Worm (Caenorhabditis elegans) whole organism, late embryonic: ENCODE measurements around the gene sru-45.

ENCODE experiments used
- C08G9.2 ChIP-seq: sonication (generic microtip); optimal IDR thresholded peaks from 2 replicates; lab custom pipeline; 2016; ENCODE audit warnings: mild to moderate bottlenecking, missing genetic modification characterization, moderate library complexity, missing compliant biosample characterization
- F13H6.1 ChIP-seq: sonication (generic microtip); optimal IDR thresholded peaks from 2 replicates; lab custom pipeline; 2016; ENCODE audit warnings: missing genetic modification characterization, missing compliant biosample characterization
- K02D7.2 ChIP-seq: sonication (generic microtip); optimal IDR thresholded peaks from 2 replicates; lab custom pipeline; 2017; ENCODE audit warnings: mild to moderate bottlenecking, missing genetic modification characterization, missing compliant biosample characterization
- T23F11.4 ChIP-seq: fragments of 200-800 bp; sonication (Bioruptor generic); optimal IDR thresholded peaks from 2 replicates; lab custom pipeline; 2018; ENCODE audit warnings: mild to moderate bottlenecking, missing genetic modification characterization, missing compliant biosample characterization
- ceh-14 ChIP-seq: sonication (generic microtip); optimal IDR thresholded peaks from 2 replicates; lab custom pipeline; 2016; ENCODE audit warnings: missing genotype, missing genetic modification characterization, missing compliant biosample characterization
- ceh-18 ChIP-seq: sonication (generic microtip); optimal IDR thresholded peaks from 2 replicates; lab custom pipeline; 2016; ENCODE audit warnings: missing genetic modification characterization, missing compliant biosample characterization
- ceh-2 ChIP-seq: sonication (generic microtip); optimal IDR thresholded peaks from 2 replicates; lab custom pipeline; 2016; ENCODE audit warnings: missing genotype, missing genetic modification characterization, missing compliant biosample characterization
- ceh-22 ChIP-seq: sonication (generic microtip); optimal IDR thresholded peaks from 2 replicates; lab custom pipeline; 2017; ENCODE audit warnings: missing biosample characterization, missing genetic modification characterization
- ceh-24 ChIP-seq: sonication (generic microtip); optimal IDR thresholded peaks from 2 replicates; lab custom pipeline; 2016; ENCODE audit warnings: mild to moderate bottlenecking, missing genetic modification characterization, missing compliant biosample characterization
- ceh-31 ChIP-seq: sonication (generic microtip); optimal IDR thresholded peaks from 2 replicates; lab custom pipeline; 2016; ENCODE audit warnings: missing genetic modification characterization, missing compliant biosample characterization
- ceh-34 ChIP-seq: sonication (generic microtip); optimal IDR thresholded peaks from 2 replicates; lab custom pipeline; 2016; ENCODE audit warnings: mild to moderate bottlenecking, missing genetic modification characterization, missing compliant biosample characterization
- ceh-45 ChIP-seq: fragments of 200-800 bp; sonication (Bioruptor generic); IDR thresholded peaks from 2 replicates; pipeline ENCODE4 v1.3.6; 2022; ENCODE audit warnings: missing genetic modification reagents, missing genetic modification characterization, missing compliant biosample characterization
- ceh-48 ChIP-seq: sonication (generic microtip); optimal IDR thresholded peaks from 2 replicates; lab custom pipeline; 2016; ENCODE audit warnings: missing genetic modification characterization, inconsistent platforms, missing compliant biosample characterization
- ceh-9 ChIP-seq: sonication (generic microtip); optimal IDR thresholded peaks from 2 replicates; lab custom pipeline; 2016; ENCODE audit warnings: mild to moderate bottlenecking, missing genetic modification characterization, inconsistent platforms, missing compliant biosample characterization
- dmd-4 ChIP-seq: sonication (generic microtip); optimal IDR thresholded peaks from 2 replicates; lab custom pipeline; 2016; ENCODE audit warnings: borderline replicate concordance, missing genetic modification characterization, missing compliant biosample characterization
- dve-1 ChIP-seq: sonication (generic microtip); optimal IDR thresholded peaks from 2 replicates; lab custom pipeline; 2017; ENCODE audit warnings: antibody characterized with exemption, mild to moderate bottlenecking, missing genetic modification characterization, missing compliant biosample characterization
- elt-4 ChIP-seq: sonication (generic microtip); optimal IDR thresholded peaks from 2 replicates; lab custom pipeline; 2016; ENCODE audit warnings: missing genetic modification characterization, missing compliant biosample characterization
- ets-4 ChIP-seq: sonication (generic microtip); optimal IDR thresholded peaks from 2 replicates; lab custom pipeline; 2016; ENCODE audit warnings: missing genetic modification characterization, missing compliant biosample characterization
- fax-1 ChIP-seq: sonication (generic microtip); optimal IDR thresholded peaks from 2 replicates; lab custom pipeline; 2016; ENCODE audit warnings: missing genotype, missing genetic modification characterization, missing compliant biosample characterization
- fkh-10 ChIP-seq: fragments of 150-350 bp; optimal IDR thresholded peaks from 2 replicates; lab custom pipeline; 2014; ENCODE audit warnings: missing biosample characterization, missing genetic modification reagents, missing genetic modification characterization
- fkh-6 ChIP-seq: sonication (generic microtip); optimal IDR thresholded peaks from 2 replicates; lab custom pipeline; 2016; ENCODE audit warnings: missing genetic modification characterization, missing compliant biosample characterization
- hlh-13 ChIP-seq: fragments of 200-800 bp; sonication (Bioruptor generic); optimal IDR thresholded peaks from 2 replicates; lab custom pipeline; 2018; ENCODE audit warnings: mild to moderate bottlenecking, missing genetic modification characterization, missing compliant biosample characterization
- hlh-15 ChIP-seq: sonication (generic microtip); optimal IDR thresholded peaks from 2 replicates; lab custom pipeline; 2016; ENCODE audit warnings: missing genetic modification characterization, missing compliant biosample characterization
- hlh-6 ChIP-seq: sonication (generic microtip); optimal IDR thresholded peaks from 2 replicates; lab custom pipeline; 2016; ENCODE audit warnings: missing genotype, missing genetic modification characterization, missing compliant biosample characterization
- hlh-8 ChIP-seq: sonication (generic microtip); optimal IDR thresholded peaks from 2 replicates; lab custom pipeline; 2016; ENCODE audit warnings: missing genotype, missing genetic modification characterization, missing compliant biosample characterization
- lin-11 ChIP-seq: fragments of 200-800 bp; sonication (Bioruptor generic); optimal IDR thresholded peaks from 2 replicates; lab custom pipeline; 2018; ENCODE audit warnings: mild to moderate bottlenecking, missing genetic modification characterization, missing compliant biosample characterization
- mec-3 ChIP-seq: sonication (generic microtip); optimal IDR thresholded peaks from 2 replicates; lab custom pipeline; 2016; ENCODE audit warnings: borderline replicate concordance, missing genetic modification characterization, missing compliant biosample characterization
- nfya-1 ChIP-seq: sonication (generic microtip); optimal IDR thresholded peaks from 2 replicates; lab custom pipeline; 2017; ENCODE audit warnings: missing genetic modification characterization, mild to moderate bottlenecking, missing compliant biosample characterization, antibody characterized with exemption, moderate library complexity
- nhr-232 ChIP-seq: sonication (generic microtip); optimal IDR thresholded peaks from 2 replicates; lab custom pipeline; 2016; ENCODE audit warnings: missing genetic modification characterization, missing compliant biosample characterization
- odd-2 ChIP-seq: sonication (generic microtip); optimal IDR thresholded peaks from 2 replicates; lab custom pipeline; 2017; ENCODE audit warnings: antibody characterized with exemption, mild to moderate bottlenecking, missing genetic modification characterization, missing compliant biosample characterization
- pag-3 ChIP-seq: sonication (generic microtip); optimal IDR thresholded peaks from 2 replicates; lab custom pipeline; 2016; ENCODE audit warnings: missing compliant biosample characterization, missing genetic modification characterization, borderline replicate concordance
- pax-1 ChIP-seq: fragments of 150-350 bp; optimal IDR thresholded peaks from 2 replicates; lab custom pipeline; 2014; ENCODE audit warnings: missing biosample characterization, missing genetic modification characterization
- pha-2 ChIP-seq: sonication (generic microtip); optimal IDR thresholded peaks from 2 replicates; lab custom pipeline; 2017; ENCODE audit warnings: mild to moderate bottlenecking, missing genetic modification characterization, missing compliant biosample characterization
- pha-4 ChIP-seq: fragments of 150-350 bp; optimal IDR thresholded peaks from 2 replicates; lab custom pipeline; 2018; ENCODE audit warnings: missing biosample characterization, missing genetic modification reagents, missing genetic modification characterization
- ref-2 ChIP-seq: sonication (generic microtip); optimal IDR thresholded peaks from 2 replicates; lab custom pipeline; 2016; ENCODE audit warnings: missing genetic modification characterization, missing compliant biosample characterization
- rnt-1 ChIP-seq: sonication (generic microtip); optimal IDR thresholded peaks from 2 replicates; lab custom pipeline; 2016; ENCODE audit warnings: missing genetic modification characterization, missing compliant biosample characterization
- sdc-2 ChIP-seq: sonication (generic microtip); optimal IDR thresholded peaks from 2 replicates; lab custom pipeline; 2016; ENCODE audit warnings: missing genotype, missing genetic modification characterization, missing compliant biosample characterization
- tbx-7 ChIP-seq: sonication (generic microtip); optimal IDR thresholded peaks from 2 replicates; lab custom pipeline; 2016; ENCODE audit warnings: missing genotype, missing genetic modification characterization, missing compliant biosample characterization
- unc-3 ChIP-seq, 2 experiments: fragments of 200-800 bp in 1 of 2; sonication (Bioruptor generic) in 1 of 2; sonication (generic microtip) in 1 of 2; conservative IDR thresholded peaks in 1 of 2; optimal IDR thresholded peaks in 1 of 2; 2 replicates each; pipeline versions ENCODE4 v1.3.6 to Lab custom; 2016 to 2022; ENCODE audit warnings: missing compliant biosample characterization in 2 of 2, missing genetic modification characterization in 2 of 2, missing genetic modification reagents in 1 of 2
- unc-42 ChIP-seq: sonication (generic microtip); optimal IDR thresholded peaks from 2 replicates; lab custom pipeline; 2016; ENCODE audit warnings: missing genotype, missing genetic modification characterization, missing compliant biosample characterization
- unc-86 ChIP-seq: sonication (generic microtip); optimal IDR thresholded peaks from 2 replicates; lab custom pipeline; 2016; ENCODE audit warnings: missing genetic modification characterization, missing compliant biosample characterization

The sru-45 gene

DNA sequence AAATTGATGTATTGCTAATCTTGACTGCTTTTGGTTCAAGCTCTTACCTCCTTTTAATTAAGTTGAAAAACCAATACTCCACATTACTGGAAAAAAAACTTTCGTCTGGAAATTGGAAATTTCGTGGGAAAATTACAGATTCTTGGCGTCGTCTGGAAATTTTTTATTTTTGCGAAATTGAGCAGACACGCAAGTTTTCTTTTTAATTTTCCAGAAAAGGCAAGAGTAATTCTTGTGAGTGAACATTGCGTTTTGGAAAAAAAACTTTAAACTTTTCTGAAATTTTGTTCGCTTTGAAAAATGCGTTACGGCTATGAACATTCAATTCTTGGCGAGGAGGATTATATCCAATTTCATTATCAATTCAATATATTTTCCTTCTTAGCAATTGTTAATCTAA, at the start of gene sru-45:
Gene sru-45 (plus strand): TSS at position 301 of the 400 bp plus-strand sequence.
- TF ChIP-seq unc-86 (no peak), pax-1 (no peak), hlh-15 (tag; lab: Kevin White, UChicago) (no peak), ceh-34 (tag; lab: Kevin White, UChicago) (no peak), rnt-1 (tag; lab: Kevin White, UChicago) (no peak), ceh-45 (GFP tag; lab: Robert Waterston, UW) (no peak), nhr-232 (tag; lab: Kevin White, UChicago) (no peak), nfya-1 (tag; lab: Kevin White, UChicago) (no peak)

DNA sequence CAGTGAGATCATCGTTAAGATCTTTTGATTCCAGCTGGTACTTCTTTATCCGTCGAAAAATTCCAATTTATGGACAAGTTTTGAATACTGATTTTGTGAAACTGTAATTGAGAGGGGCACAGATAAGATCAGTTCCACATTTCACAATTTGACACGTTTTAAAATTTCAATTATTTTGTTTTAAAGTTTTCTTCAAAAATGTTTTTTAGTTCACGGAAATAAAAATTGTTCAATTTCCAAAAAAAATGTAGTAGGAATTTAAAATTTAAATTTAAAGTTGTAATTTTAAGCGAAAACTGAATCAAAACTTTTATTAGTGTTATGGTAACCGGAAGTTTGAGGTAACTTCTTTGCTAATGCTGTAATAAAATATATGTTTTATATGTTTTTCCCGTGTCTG, 48.1 kb upstream of the sru-45 start, which contains the start of gene F36D3.4:
Gene F36D3.4 (minus strand): TSS at position 101 of the 400 bp plus-strand sequence.
- TF ChIP-seq ceh-24 (tag; lab: Kevin White, UChicago) = no peak
- TF ChIP-seq hlh-15 (tag; lab: Kevin White, UChicago) = no peak
- no peak for TF ChIP-seq mec-3 (tag; lab: Kevin White, UChicago)
- no peak for TF ChIP-seq odd-2 (tag; lab: Kevin White, UChicago)
- TF ChIP-seq T23F11.4 (GFP tag; lab: Kevin White, UChicago) = no peak
- TF ChIP-seq pha-2 = no peak
- no peak for TF ChIP-seq K02D7.2 (tag; lab: Kevin White, UChicago)
- no peak for TF ChIP-seq hlh-8
- no peak for TF ChIP-seq ceh-45 (GFP tag; lab: Robert Waterston, UW)
- TF ChIP-seq ceh-48 (tag; lab: Kevin White, UChicago) = no peak
- no peak for TF ChIP-seq ceh-31 (tag; lab: Kevin White, UChicago)
- TF ChIP-seq hlh-13 (GFP tag; lab: Kevin White, UChicago) = no peak
- TF ChIP-seq C08G9.2 (tag; lab: Kevin White, UChicago) = no peak
- no peak for TF ChIP-seq elt-4 (tag; lab: Kevin White, UChicago)
- TF ChIP-seq hlh-6 (tag; lab: Kevin White, UChicago) = no peak
- TF ChIP-seq lin-11 (tag; lab: Kevin White, UChicago) = no peak
- TF ChIP-seq ref-2 = no peak
- TF ChIP-seq pag-3 (tag; lab: Kevin White, UChicago) = no peak

DNA sequence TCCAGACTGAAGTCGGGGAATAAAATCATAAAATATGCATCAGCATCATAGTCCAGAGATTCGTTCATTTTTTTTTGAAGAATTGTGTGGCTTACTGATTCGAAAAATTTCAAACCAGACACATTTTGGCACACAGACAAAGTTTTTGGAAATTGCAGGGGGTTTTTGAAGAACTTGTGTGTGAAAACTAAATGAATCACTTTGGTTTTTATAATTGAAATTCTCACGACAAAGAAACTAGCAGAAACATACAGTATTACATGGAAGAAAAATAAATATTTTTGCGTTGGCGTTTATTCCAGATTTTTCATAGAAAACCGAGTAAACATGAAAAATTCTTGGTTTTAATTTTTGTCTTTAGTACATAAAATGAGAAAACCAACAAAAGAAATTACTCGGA, 43.5 kb upstream of the sru-45 start, which contains the start of gene srw-34:
Gene srw-34 (minus strand): TSS at position 101 of the 400 bp plus-strand sequence.
- no peak for TF ChIP-seq hlh-8
- TF ChIP-seq dmd-4 (tag; lab: Kevin White, UChicago) = no peak
- no peak for TF ChIP-seq ceh-48 (tag; lab: Kevin White, UChicago)
- no peak for TF ChIP-seq ceh-9 (tag; lab: Kevin White, UChicago)
- TF ChIP-seq ceh-2 (tag; lab: Kevin White, UChicago) = no peak
- no peak for TF ChIP-seq F13H6.1 (tag; lab: Kevin White, UChicago)

DNA sequence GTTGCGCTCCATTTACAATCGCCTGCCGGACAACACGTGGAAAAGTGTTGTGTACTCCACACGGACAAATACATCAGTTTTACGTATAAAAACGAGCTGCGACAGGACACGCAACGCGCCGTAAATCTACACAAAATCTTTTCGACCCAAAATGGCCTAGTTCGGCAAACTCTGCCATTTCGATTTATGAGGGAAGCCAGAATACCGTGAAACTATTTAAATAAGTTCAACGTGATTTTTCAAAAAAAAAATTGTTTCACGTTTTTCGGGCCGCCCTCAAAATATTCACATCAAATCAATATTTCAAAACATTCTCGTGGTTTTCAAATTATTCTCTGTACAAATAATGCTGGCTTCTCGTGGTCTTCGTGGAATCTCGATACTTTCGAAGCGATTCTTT, 38.9 kb upstream of the sru-45 start, which contains the start of gene F36D3.8:
Gene F36D3.8 (plus strand): TSS at position 301 of the 400 bp plus-strand sequence.
- no peak for TF ChIP-seq unc-42 (tag; lab: Kevin White, UChicago)
- no peak for TF ChIP-seq pax-1
- TF ChIP-seq fax-1 (tag; lab: Kevin White, UChicago) = no peak
- TF ChIP-seq dmd-4 (tag; lab: Kevin White, UChicago) = no peak
- no peak for TF ChIP-seq hlh-15 (tag; lab: Kevin White, UChicago)
- no peak for TF ChIP-seq ceh-18 (tag; lab: Kevin White, UChicago)
- no peak for TF ChIP-seq unc-3 (GFP tag; conservative IDR thresholded peaks at IDR 0.05; lab: Robert Waterston, UW)
- TF ChIP-seq unc-3 (tag; optimal IDR thresholded peaks at IDR 0.05; lab: Kevin White, UChicago) = no peak
- TF ChIP-seq pha-4 = no peak
- no peak for TF ChIP-seq ets-4 (tag; lab: Kevin White, UChicago)
- TF ChIP-seq sdc-2 (tag; lab: Kevin White, UChicago) = no peak
- no peak for TF ChIP-seq dve-1 (tag; lab: Kevin White, UChicago)
- TF ChIP-seq tbx-7 = no peak
- TF ChIP-seq fkh-6 (tag; lab: Kevin White, UChicago) = no peak
- no peak for TF ChIP-seq fkh-10
- no peak for TF ChIP-seq ceh-14 (tag; lab: Kevin White, UChicago)
- no peak for TF ChIP-seq ceh-22 (tag; lab: Kevin White, UChicago)
- TF ChIP-seq ceh-48 (tag; lab: Kevin White, UChicago) = no peak
- no peak for TF ChIP-seq hlh-13 (GFP tag; lab: Kevin White, UChicago)
- TF ChIP-seq ceh-2 (tag; lab: Kevin White, UChicago) = no peak
